Worm (Caenorhabditis elegans) whole organism, L4 larva: ENCODE data around the gene M110.8.

Experiments
- D1046.2 ChIP-seq: fragments of 200-800 bp; sonication (Bioruptor generic); IDR thresholded peaks from 2 replicates; pipeline ENCODE4 v1.3.6; 2022; ENCODE audit warnings: missing genetic modification characterization, missing compliant biosample characterization
- F37D6.2 ChIP-seq: sonication (generic microtip); optimal IDR thresholded peaks from 2 replicates; lab custom pipeline; 2016; ENCODE audit warnings: mild to moderate bottlenecking, missing genetic modification characterization, missing compliant biosample characterization
- F44E2.7 ChIP-seq: fragments of 200-800 bp; sonication (Bioruptor generic); IDR thresholded peaks from 2 replicates; pipeline ENCODE4 v2.1.2; 2022; ENCODE audit warnings: missing genetic modification characterization, missing compliant biosample characterization
- R02D3.7 ChIP-seq: fragments of 150-350 bp; sonication (generic microtip); optimal IDR thresholded peaks from 3 replicates; lab custom pipeline; 2014; ENCODE audit warnings: missing biosample characterization, missing genetic modification characterization
- T26A8.4 ChIP-seq: fragments of 200-800 bp; sonication (Bioruptor generic); IDR thresholded peaks from 2 replicates; pipeline ENCODE4 v1.3.6; 2022; ENCODE audit warnings: missing genetic modification characterization, missing compliant biosample characterization
- Y75B8A.6 ChIP-seq: fragments of 200-800 bp; sonication (Bioruptor generic); IDR thresholded peaks from 2 replicates; pipeline ENCODE4 v1.3.6; 2022; ENCODE audit warnings: missing genetic modification reagents, missing genetic modification characterization, missing compliant biosample characterization
- ZK337.2 ChIP-seq: fragments of 200-800 bp; sonication (Bioruptor generic); IDR thresholded peaks from 2 replicates; pipeline ENCODE4 v1.3.6; 2022; ENCODE audit warnings: missing genetic modification reagents, missing genetic modification characterization, missing compliant biosample characterization
- ZK546.5 ChIP-seq, 2 experiments: sonication (generic microtip); optimal IDR thresholded peaks; 2 replicates each; lab custom pipeline; 2017; ENCODE audit warnings: missing biosample characterization in 2 of 2, missing genetic modification characterization in 2 of 2
- aha-1 ChIP-seq: fragments of 150-350 bp; peaks from one replicate; lab custom pipeline; 2014; ENCODE audit warnings: missing biosample characterization, missing genetic modification characterization
- ceh-20 ChIP-seq: fragments of 200-800 bp; sonication (Bioruptor generic); IDR thresholded peaks from 2 replicates; pipeline ENCODE4 v1.3.6; 2022; ENCODE audit warnings: missing genetic modification reagents, missing genetic modification characterization, missing compliant biosample characterization
- ceh-28 ChIP-seq: fragments of 150-350 bp; optimal IDR thresholded peaks from 2 replicates; lab custom pipeline; 2014; ENCODE audit warnings: missing biosample characterization, missing genetic modification reagents, missing genetic modification characterization
- ceh-32 ChIP-seq: sonication (generic microtip); optimal IDR thresholded peaks from 2 replicates; lab custom pipeline; 2016; ENCODE audit warnings: mild to moderate bottlenecking, missing genetic modification characterization, missing compliant biosample characterization; ENCODE audit not compliant: poor library complexity
- ces-1 ChIP-seq: fragments of 150-350 bp; sonication (generic microtip); optimal IDR thresholded peaks from 4 replicates; lab custom pipeline; 2014; ENCODE audit warnings: missing biosample characterization, missing genetic modification reagents, missing genetic modification characterization
- daf-8 ChIP-seq: fragments of 200-800 bp; sonication (Bioruptor generic); IDR thresholded peaks from 2 replicates; pipeline ENCODE4 v1.3.6; 2022; ENCODE audit warnings: missing genetic modification characterization, missing compliant biosample characterization
- dmd-6 ChIP-seq: fragments of 200-800 bp; sonication (Bioruptor generic); IDR thresholded peaks from 2 replicates; pipeline ENCODE4 v1.3.6; 2022; ENCODE audit warnings: missing genetic modification reagents, missing genetic modification characterization, missing compliant biosample characterization
- dmd-8 ChIP-seq: fragments of 200-800 bp; sonication (Bioruptor generic); IDR thresholded peaks from 2 replicates; pipeline ENCODE4 v1.3.6; 2022; ENCODE audit warnings: missing genetic modification characterization, missing compliant biosample characterization
- dmd-9 ChIP-seq: fragments of 200-800 bp; sonication (Bioruptor generic); IDR thresholded peaks from 2 replicates; pipeline ENCODE4 v1.3.6; 2022; ENCODE audit warnings: missing genetic modification reagents, missing genetic modification characterization, missing compliant biosample characterization
- hif-1 ChIP-seq, 2 experiments: sonication (generic microtip); optimal IDR thresholded peaks; 2 replicates each; lab custom pipeline; 2016 to 2017; ENCODE audit warnings: missing compliant biosample characterization in 2 of 2, missing genetic modification characterization in 2 of 2, missing genetic modification reagents in 2 of 2, missing genotype in 2 of 2, mild to moderate bottlenecking in 1 of 2
- hlh-11 ChIP-seq: fragments of 200-800 bp; sonication (Bioruptor generic); optimal IDR thresholded peaks from 2 replicates; lab custom pipeline; 2018; ENCODE audit warnings: mild to moderate bottlenecking, missing genetic modification characterization, missing compliant biosample characterization
- hlh-30 ChIP-seq: sonication (generic microtip); optimal IDR thresholded peaks from 2 replicates; lab custom pipeline; 2017; ENCODE audit warnings: antibody characterized with exemption, mild to moderate bottlenecking, missing genetic modification characterization, missing compliant biosample characterization; ENCODE audit not compliant: insufficient read depth
- lin-1 ChIP-seq: fragments of 200-800 bp; sonication (Bioruptor generic); IDR thresholded peaks from 2 replicates; pipeline ENCODE4 v1.3.6; 2022; ENCODE audit warnings: missing genetic modification reagents, missing genetic modification characterization, missing compliant biosample characterization
- lin-29 ChIP-seq: fragments of 200-800 bp; sonication (Bioruptor generic); IDR thresholded peaks from 2 replicates; pipeline ENCODE4 v1.3.6; 2022; ENCODE audit warnings: missing genetic modification reagents, missing genetic modification characterization, missing compliant biosample characterization
- lin-38 ChIP-seq: fragments of 200-800 bp; sonication (Bioruptor generic); IDR thresholded peaks from 2 replicates; pipeline ENCODE4 v1.3.6; 2022; ENCODE audit warnings: missing genetic modification reagents, missing genetic modification characterization, missing compliant biosample characterization
- lir-3 ChIP-seq: sonication (generic microtip); optimal IDR thresholded peaks from 2 replicates; lab custom pipeline; 2016; ENCODE audit warnings: mild to moderate bottlenecking, missing genetic modification characterization, missing compliant biosample characterization
- madf-5 ChIP-seq, 2 experiments: fragments of 200-800 bp; sonication (Bioruptor generic); IDR thresholded peaks; 2 replicates each; pipeline ENCODE4 v1.3.6; 2022; ENCODE audit warnings: missing compliant biosample characterization in 2 of 2, missing genetic modification characterization in 2 of 2
- mdt-29 ChIP-seq: fragments of 200-800 bp; sonication (Bioruptor generic); IDR thresholded peaks from 2 replicates; pipeline ENCODE4 v1.3.6; 2022; ENCODE audit warnings: missing genetic modification reagents, missing genetic modification characterization, missing compliant biosample characterization
- mes-2 ChIP-seq: sonication (generic microtip); optimal IDR thresholded peaks from 2 replicates; lab custom pipeline; 2016; ENCODE audit warnings: missing genotype, mild to moderate bottlenecking, missing genetic modification characterization, missing compliant biosample characterization; ENCODE audit not compliant: poor library complexity, severe bottlenecking
- mxl-2 ChIP-seq: fragments of 200-800 bp; sonication (Bioruptor generic); conservative IDR thresholded peaks from 2 replicates; pipeline ENCODE4 v1.3.6; 2022; ENCODE audit warnings: missing genetic modification reagents, missing genetic modification characterization, missing compliant biosample characterization
- nhr-10 ChIP-seq: fragments of 150-350 bp; optimal IDR thresholded peaks from 2 replicates; lab custom pipeline; 2014; ENCODE audit warnings: missing biosample characterization, missing genetic modification characterization
- nhr-102 ChIP-seq: sonication (generic microtip); optimal IDR thresholded peaks from 2 replicates; lab custom pipeline; 2016; ENCODE audit warnings: mild to moderate bottlenecking, missing genetic modification characterization, moderate library complexity, missing compliant biosample characterization
- nhr-237 ChIP-seq: sonication (generic microtip); optimal IDR thresholded peaks from 2 replicates; lab custom pipeline; 2017; ENCODE audit warnings: missing biosample characterization, missing genetic modification characterization
- nhr-25 ChIP-seq: sonication (generic microtip); optimal IDR thresholded peaks from 2 replicates; lab custom pipeline; 2017; ENCODE audit warnings: missing genetic modification characterization, mild to moderate bottlenecking, missing compliant biosample characterization, antibody characterized with exemption, moderate library complexity, borderline replicate concordance; ENCODE audit not compliant: insufficient read depth
- nhr-28 ChIP-seq: fragments of 150-350 bp; optimal IDR thresholded peaks from 2 replicates; lab custom pipeline; 2014; ENCODE audit warnings: missing biosample characterization, missing genetic modification characterization
- nhr-41 ChIP-seq: fragments of 200-800 bp; sonication (Bioruptor generic); IDR thresholded peaks from 2 replicates; pipeline ENCODE4 v1.3.6; 2022; ENCODE audit warnings: missing genetic modification reagents, missing genetic modification characterization, missing compliant biosample characterization
- nhr-76 ChIP-seq: fragments of 150-350 bp; optimal IDR thresholded peaks from 2 replicates; lab custom pipeline; 2014; ENCODE audit warnings: missing biosample characterization, missing genetic modification characterization
- nhr-77 ChIP-seq: fragments of 150-350 bp; optimal IDR thresholded peaks from 2 replicates; lab custom pipeline; 2014; ENCODE audit warnings: missing biosample characterization, missing genetic modification characterization
- php-3 ChIP-seq: fragments of 200-800 bp; sonication (Bioruptor generic); IDR thresholded peaks from 2 replicates; pipeline ENCODE4 v1.3.6; 2022; ENCODE audit warnings: missing genetic modification reagents, missing genetic modification characterization, missing compliant biosample characterization
- pqm-1 ChIP-seq: sonication (generic microtip); optimal IDR thresholded peaks from 2 replicates; lab custom pipeline; 2017; ENCODE audit warnings: missing biosample characterization, missing genetic modification characterization
- rbr-2 ChIP-seq: sonication (generic microtip); optimal IDR thresholded peaks from 2 replicates; lab custom pipeline; 2016; ENCODE audit warnings: missing genotype, missing genetic modification characterization, missing compliant biosample characterization
- sdz-12 ChIP-seq: fragments of 200-800 bp; sonication (Bioruptor generic); optimal IDR thresholded peaks from 2 replicates; lab custom pipeline; 2018; ENCODE audit warnings: mild to moderate bottlenecking, missing genetic modification characterization, missing compliant biosample characterization
- set-16 ChIP-seq: fragments of 200-800 bp; sonication (Bioruptor generic); IDR thresholded peaks from 2 replicates; pipeline ENCODE4 v1.3.6; 2022; ENCODE audit warnings: missing genetic modification reagents, missing genetic modification characterization, missing compliant biosample characterization
- skn-1 ChIP-seq: fragments of 150-350 bp; optimal IDR thresholded peaks from 2 replicates; lab custom pipeline; 2014; ENCODE audit warnings: missing biosample characterization, missing genetic modification characterization
- tra-1 ChIP-seq: fragments of 200-800 bp; sonication (Bioruptor generic); IDR thresholded peaks from 2 replicates; pipeline ENCODE4 v1.3.6; 2022; ENCODE audit warnings: missing genetic modification reagents, missing genetic modification characterization, missing compliant biosample characterization
- unc-130 ChIP-seq: sonication (generic microtip); optimal IDR thresholded peaks from 2 replicates; lab custom pipeline; 2016; ENCODE audit warnings: missing genetic modification reagents, missing genetic modification characterization, missing compliant biosample characterization
- unc-39 ChIP-seq: sonication (generic microtip); optimal IDR thresholded peaks from 2 replicates; lab custom pipeline; 2017; ENCODE audit warnings: missing biosample characterization, missing genetic modification characterization
- unc-62 ChIP-seq, 3 experiments: fragments of 150-350 bp in 1 of 3; sonication (generic microtip); optimal IDR thresholded peaks in 2 of 3; peaks in 1 of 3; 1 replicate in 1 of 3; 2 replicates in 2 of 3; lab custom pipeline; 2014 to 2017; ENCODE audit warnings: missing biosample characterization in 3 of 3, missing genetic modification characterization in 3 of 3, missing genetic modification reagents in 3 of 3, missing genotype in 1 of 3
- vab-7 ChIP-seq: fragments of 200-800 bp; sonication (Bioruptor generic); IDR thresholded peaks from 2 replicates; pipeline ENCODE4 v1.3.6; 2022; ENCODE audit warnings: missing genetic modification reagents, missing genetic modification characterization, missing compliant biosample characterization
- zag-1 ChIP-seq: fragments of 150-350 bp; optimal IDR thresholded peaks from 2 replicates; lab custom pipeline; 2014; ENCODE audit warnings: missing biosample characterization, missing genetic modification characterization
- zfp-2 ChIP-seq: sonication (generic microtip); optimal IDR thresholded peaks from 2 replicates; lab custom pipeline; 2016; ENCODE audit warnings: mild to moderate bottlenecking, missing genetic modification characterization, missing compliant biosample characterization
- zfp-3 ChIP-seq: fragments of 200-800 bp; sonication (Bioruptor generic); conservative IDR thresholded peaks from 2 replicates; pipeline ENCODE4 v1.3.6; 2022; ENCODE audit warnings: missing genetic modification reagents, missing genetic modification characterization, missing compliant biosample characterization

Gene M110.8

ce11 chrII:8185016-8185493 lies 24.3 kb downstream of the M110.8 start, which contains the start of the genes mig-5 and cct-1 (continued):
- peak; percentile 98 for TF ChIP-seq mes-2 (tag; lab: Kevin White, UChicago)
- TF ChIP-seq lin-29 (GFP tag; lab: Robert Waterston, UW): peak; percentile 73
- peak; percentile 98 for TF ChIP-seq nhr-77
- TF ChIP-seq R02D3.7 (tag; lab: Kevin White, UChicago): no peak
- peak in 1 of 2 experiments; percentile 67 for TF ChIP-seq hif-1 (tag; optimal IDR thresholded peaks at IDR 0.05; lab: Kevin White, UChicago)
- TF ChIP-seq F37D6.2 (tag; lab: Kevin White, UChicago): peak; percentile 88
- no peak for TF ChIP-seq daf-8
- TF ChIP-seq zfp-2: peak; percentile 78
- TF ChIP-seq sdz-12 (GFP tag; lab: Kevin White, UChicago): no peak
- TF ChIP-seq mdt-29 (GFP tag; lab: Robert Waterston, UW): peak; percentile 77
- TF ChIP-seq ZK337.2 (GFP tag; lab: Robert Waterston, UW): no peak
- TF ChIP-seq zag-1 (tag; lab: Kevin White, UChicago): peak; percentile 87
- TF ChIP-seq php-3 (GFP tag; lab: Robert Waterston, UW): peak; percentile 96
- TF ChIP-seq rbr-2 (tag; lab: Kevin White, UChicago): peak; percentile 96
- TF ChIP-seq nhr-76: peak; percentile 2
- peak; percentile 85 for TF ChIP-seq lin-1 (GFP tag; lab: Robert Waterston, UW)
- TF ChIP-seq F44E2.7: no peak
- peak; percentile 25 for TF ChIP-seq ceh-28 (tag; lab: Kevin White, UChicago)
- no peak for TF ChIP-seq nhr-41
- no peak for TF ChIP-seq D1046.2 (GFP tag; lab: Robert Waterston, UW)
- TF ChIP-seq dmd-6 (GFP tag; lab: Robert Waterston, UW): peak; percentile 89
- TF ChIP-seq nhr-28 (tag; lab: Kevin White, UChicago): peak; percentile 91
- TF ChIP-seq pqm-1 (tag; lab: Kevin White, UChicago): peak; percentile 62
- peak; percentile 96 for TF ChIP-seq nhr-102 (tag; lab: Kevin White, UChicago)
- TF ChIP-seq hlh-11 (tag; lab: Kevin White, UChicago): peak; percentile 94
- peak; percentile 65 for TF ChIP-seq unc-130
- no peak for TF ChIP-seq skn-1 (tag; lab: Kevin White, UChicago)
- peak; percentile 41 for TF ChIP-seq lir-3
- TF ChIP-seq nhr-25 (tag; lab: Kevin White, UChicago): peak; percentile 93
- peak; percentile 91 for TF ChIP-seq tra-1 (GFP tag; lab: Robert Waterston, UW)
- TF ChIP-seq ceh-32: peak; percentile 53
- TF ChIP-seq ceh-20 (GFP tag; lab: Robert Waterston, UW): peak; percentile 92
- peak; percentile 57; the same call in 1 of the 2 replicates for TF ChIP-seq mxl-2
- TF ChIP-seq zfp-3 (GFP tag; lab: Robert Waterston, UW): peak; percentile 87
- TF ChIP-seq unc-39 (tag; lab: Kevin White, UChicago): no peak
- peak; percentile 100 for TF ChIP-seq lin-38 (GFP tag; lab: Robert Waterston, UW)
- no peak for TF ChIP-seq dmd-9 (GFP tag; lab: Robert Waterston, UW)
- TF ChIP-seq vab-7: 0 out of 2 replicates have a peak, but pooled peaks have one; percentile 29
- TF ChIP-seq ces-1 (GFP tag; lab: Kevin White, UChicago): peak; percentile 72
- peak; percentile 85 for TF ChIP-seq aha-1 (tag; lab: Kevin White, UChicago)
- TF ChIP-seq hlh-30: peak; percentile 90
- TF ChIP-seq nhr-237 (tag; lab: Kevin White, UChicago): peak; percentile 49
- TF ChIP-seq set-16: no peak
- TF ChIP-seq Y75B8A.6 (GFP tag; lab: Robert Waterston, UW): no peak
- TF ChIP-seq T26A8.4 (GFP tag; lab: Robert Waterston, UW): peak; percentile 97
- peak in 1 of 2 experiments; percentile 82 for TF ChIP-seq ZK546.5 (tag; optimal IDR thresholded peaks at IDR 0.05; lab: Kevin White, UChicago)
- no peak for TF ChIP-seq madf-5 (GFP tag; IDR thresholded peaks at IDR 0.05; lab: Robert Waterston, UW)
- TF ChIP-seq nhr-10 (tag; lab: Kevin White, UChicago): peak; percentile 88
- TF ChIP-seq unc-62 (GFP tag; optimal IDR thresholded peaks at IDR 0.05 in 1 of 2; lab: Kevin White, UChicago): peak in 1 of 2 experiments; percentile 98
- no peak for TF ChIP-seq unc-62 (tag; optimal IDR thresholded peaks at IDR 0.05; lab: Kevin White, UChicago)
- TF ChIP-seq dmd-8 (GFP tag; lab: Robert Waterston, UW): no peak
